Worm (Caenorhabditis elegans) whole organism, mixed stage, embryonic: ENCODE data around the gene F56A8.5.

Experiments used
- M03D4.4 ChIP-seq: sonication (generic microtip); optimal IDR thresholded peaks from 2 replicates; lab custom pipeline; 2017; ENCODE audit warnings: mild to moderate bottlenecking, missing genetic modification characterization, missing compliant biosample characterization
- bed-3 ChIP-seq: fragments of 200-800 bp; sonication (Bioruptor generic); optimal IDR thresholded peaks from 3 replicates; lab custom pipeline; 2018; ENCODE audit warnings: mild to moderate bottlenecking, missing genetic modification characterization, moderate library complexity, missing compliant biosample characterization
- blmp-1 ChIP-seq: fragments of 150-350 bp; optimal IDR thresholded peaks from 2 replicates; lab custom pipeline; 2014; ENCODE audit warnings: missing biosample characterization, missing genetic modification characterization
- ceh-39 ChIP-seq: fragments of 150-350 bp; optimal IDR thresholded peaks from 2 replicates; lab custom pipeline; 2014; ENCODE audit warnings: missing biosample characterization, missing genetic modification characterization
- ceh-43 ChIP-seq: fragments of 200-800 bp; sonication (Bioruptor generic); optimal IDR thresholded peaks from 2 replicates; lab custom pipeline; 2018; ENCODE audit warnings: mild to moderate bottlenecking, missing genetic modification characterization, moderate library complexity, missing compliant biosample characterization
- ceh-83 ChIP-seq: fragments of 200-800 bp; sonication (Bioruptor generic); optimal IDR thresholded peaks from 2 replicates; lab custom pipeline; 2018; ENCODE audit warnings: mild to moderate bottlenecking, missing genetic modification characterization, missing compliant biosample characterization
- ces-1 ChIP-seq: fragments of 150-350 bp; optimal IDR thresholded peaks from 2 replicates; lab custom pipeline; 2014; ENCODE audit warnings: missing biosample characterization, missing genetic modification reagents, missing genetic modification characterization
- cnd-1 ChIP-seq: fragments of 200-800 bp; sonication (Bioruptor generic); optimal IDR thresholded peaks from 2 replicates; lab custom pipeline; 2018; ENCODE audit warnings: mild to moderate bottlenecking, missing genetic modification characterization, missing compliant biosample characterization
- drap-1 ChIP-seq: fragments of 200-800 bp; sonication (Bioruptor generic); optimal IDR thresholded peaks from 3 replicates; lab custom pipeline; 2018; ENCODE audit warnings: mild to moderate bottlenecking, missing genetic modification characterization, missing compliant biosample characterization
- elt-1 ChIP-seq: sonication (generic microtip); optimal IDR thresholded peaks from 2 replicates; lab custom pipeline; 2017; ENCODE audit warnings: missing genetic modification characterization, mild to moderate bottlenecking, missing compliant biosample characterization, antibody characterized with exemption, moderate library complexity, borderline replicate concordance; ENCODE audit not compliant: insufficient read depth
- elt-3 ChIP-seq: fragments of 150-350 bp; optimal IDR thresholded peaks from 2 replicates; lab custom pipeline; 2014; ENCODE audit warnings: missing biosample characterization, missing genetic modification characterization
- flh-1 ChIP-seq: fragments of 200-800 bp; sonication (Bioruptor generic); optimal IDR thresholded peaks from 2 replicates; lab custom pipeline; 2018; ENCODE audit warnings: mild to moderate bottlenecking, missing genetic modification characterization, moderate library complexity, missing compliant biosample characterization
- ham-2 ChIP-seq: fragments of 200-800 bp; sonication (Bioruptor generic); optimal IDR thresholded peaks from 2 replicates; lab custom pipeline; 2018; ENCODE audit warnings: mild to moderate bottlenecking, missing genetic modification characterization, missing compliant biosample characterization
- hlh-1 ChIP-seq: fragments of 150-350 bp; optimal IDR thresholded peaks from 2 replicates; lab custom pipeline; 2014; ENCODE audit warnings: missing biosample characterization, missing genetic modification reagents, missing genetic modification characterization
- lin-13 ChIP-seq: fragments of 150-350 bp; optimal IDR thresholded peaks from 2 replicates; lab custom pipeline; 2014; ENCODE audit warnings: missing biosample characterization, missing genetic modification characterization
- lin-32 ChIP-seq: fragments of 200-800 bp; sonication (Bioruptor generic); optimal IDR thresholded peaks from 2 replicates; lab custom pipeline; 2018; ENCODE audit warnings: mild to moderate bottlenecking, missing genetic modification characterization, missing compliant biosample characterization
- lsy-2 ChIP-seq: fragments of 150-350 bp; optimal IDR thresholded peaks from 2 replicates; lab custom pipeline; 2014; ENCODE audit warnings: missing biosample characterization, missing genetic modification characterization
- mab-5 ChIP-seq: fragments of 150-350 bp; optimal IDR thresholded peaks from 2 replicates; lab custom pipeline; 2014; ENCODE audit warnings: missing biosample characterization, missing genetic modification characterization
- mep-1 ChIP-seq: fragments of 150-350 bp; optimal IDR thresholded peaks from 2 replicates; lab custom pipeline; 2017; ENCODE audit warnings: missing biosample characterization, missing genetic modification reagents, missing genetic modification characterization, inconsistent platforms
- mls-2 ChIP-seq: sonication (generic microtip); optimal IDR thresholded peaks from 2 replicates; lab custom pipeline; 2016; ENCODE audit warnings: mild to moderate bottlenecking, missing genetic modification characterization, moderate library complexity, missing compliant biosample characterization
- nhr-12 ChIP-seq: fragments of 150-350 bp; optimal IDR thresholded peaks from 2 replicates; lab custom pipeline; 2014; ENCODE audit warnings: missing biosample characterization, missing genetic modification characterization
- nhr-2 ChIP-seq: fragments of 150-350 bp; optimal IDR thresholded peaks from 2 replicates; lab custom pipeline; 2014; ENCODE audit warnings: missing biosample characterization, missing genetic modification characterization
- nhr-237 ChIP-seq: fragments of 150-350 bp; optimal IDR thresholded peaks from 2 replicates; lab custom pipeline; 2014; ENCODE audit warnings: missing biosample characterization, missing genetic modification characterization
- nhr-28 ChIP-seq: fragments of 150-350 bp; optimal IDR thresholded peaks from 2 replicates; lab custom pipeline; 2014; ENCODE audit warnings: missing biosample characterization, missing genetic modification characterization
- nhr-76 ChIP-seq: sonication (generic microtip); optimal IDR thresholded peaks from 2 replicates; lab custom pipeline; 2017; ENCODE audit warnings: missing biosample characterization, missing genetic modification characterization
- pha-4 ChIP-seq: fragments of 150-350 bp; optimal IDR thresholded peaks from 2 replicates; lab custom pipeline; 2018; ENCODE audit warnings: missing biosample characterization, missing genetic modification reagents, missing genetic modification characterization
- sem-2 ChIP-seq: fragments of 200-800 bp; sonication (Bioruptor generic); optimal IDR thresholded peaks from 2 replicates; lab custom pipeline; 2018; ENCODE audit warnings: mild to moderate bottlenecking, missing genetic modification characterization, missing compliant biosample characterization
- snpc-4 ChIP-seq: fragments of 150-350 bp; optimal IDR thresholded peaks from 2 replicates; lab custom pipeline; 2014; ENCODE audit warnings: missing biosample characterization, missing genetic modification characterization
- sptf-1 ChIP-seq: sonication (generic microtip); optimal IDR thresholded peaks from 2 replicates; lab custom pipeline; 2017; ENCODE audit warnings: mild to moderate bottlenecking, missing genetic modification characterization, moderate library complexity, missing compliant biosample characterization
- tbx-8 ChIP-seq: fragments of 200-800 bp; sonication (Bioruptor generic); optimal IDR thresholded peaks from 2 replicates; lab custom pipeline; 2018; ENCODE audit warnings: mild to moderate bottlenecking, missing genetic modification characterization, moderate library complexity, missing compliant biosample characterization
- unc-120 ChIP-seq: sonication (generic microtip); optimal IDR thresholded peaks from 2 replicates; lab custom pipeline; 2017; ENCODE audit warnings: missing genetic modification characterization, missing compliant biosample characterization; ENCODE audit not compliant: poor library complexity, severe bottlenecking
- unc-39 ChIP-seq: fragments of 150-350 bp; optimal IDR thresholded peaks from 2 replicates; lab custom pipeline; 2014; ENCODE audit warnings: missing biosample characterization, missing genetic modification characterization
- unc-62 ChIP-seq: fragments of 150-350 bp; optimal IDR thresholded peaks from 2 replicates; lab custom pipeline; 2014; ENCODE audit warnings: missing biosample characterization, missing genetic modification reagents, missing genetic modification characterization
- zip-8 ChIP-seq: fragments of 150-350 bp; optimal IDR thresholded peaks from 2 replicates; lab custom pipeline; 2014; ENCODE audit warnings: missing biosample characterization, missing genetic modification characterization
- ztf-11 ChIP-seq: fragments of 150-350 bp; optimal IDR thresholded peaks from 2 replicates; lab custom pipeline; 2014; ENCODE audit warnings: missing biosample characterization, missing genetic modification characterization

The F56A8.5 gene

ce11 chrIII:13258163-13258562, 7.5 kb upstream of the F56A8.5 start:
- peak; percentile 7 for TF ChIP-seq mls-2 (tag; lab: Kevin White, UChicago)
- no peak for TF ChIP-seq unc-120 (tag; lab: Kevin White, UChicago)
- TF ChIP-seq sem-2: no peak
- no peak for TF ChIP-seq nhr-28 (tag; lab: Kevin White, UChicago)
- peak; percentile 12 for TF ChIP-seq ceh-39 (tag; lab: Kevin White, UChicago)
- no peak for TF ChIP-seq nhr-12 (tag; lab: Kevin White, UChicago)
- TF ChIP-seq lin-13 (tag; lab: Kevin White, UChicago): peak; percentile 0
- no peak for TF ChIP-seq bed-3
- no peak for TF ChIP-seq ztf-11 (tag; lab: Kevin White, UChicago)
- no peak for TF ChIP-seq ceh-43 (GFP tag; lab: Kevin White, UChicago)
- peak; percentile 14 for TF ChIP-seq hlh-1 (tag; lab: Kevin White, UChicago)
- TF ChIP-seq unc-62 (GFP tag; lab: Kevin White, UChicago): no peak
- TF ChIP-seq lin-32 (GFP tag; lab: Kevin White, UChicago): peak; percentile 15
- TF ChIP-seq drap-1 (GFP tag; lab: Kevin White, UChicago): no peak
- TF ChIP-seq M03D4.4: no peak
- no peak for TF ChIP-seq mep-1 (tag; lab: Kevin White, UChicago)
- TF ChIP-seq sptf-1 (tag; lab: Kevin White, UChicago): no peak
- TF ChIP-seq ces-1 (GFP tag; lab: Kevin White, UChicago): peak; percentile 86
- peak; percentile 87 for TF ChIP-seq cnd-1 (tag; lab: Kevin White, UChicago)
- TF ChIP-seq nhr-2 (tag; lab: Kevin White, UChicago): no peak
- no peak for TF ChIP-seq lsy-2 (tag; lab: Kevin White, UChicago)
- no peak for TF ChIP-seq nhr-76 (tag; lab: Kevin White, UChicago)
- no peak for TF ChIP-seq tbx-8
- no peak for TF ChIP-seq mab-5
- no peak for TF ChIP-seq pha-4 (tag; lab: Kevin White, UChicago)
- TF ChIP-seq nhr-237 (tag; lab: Kevin White, UChicago): no peak
- TF ChIP-seq ham-2 (GFP tag; lab: Kevin White, UChicago): no peak
- no peak for TF ChIP-seq ceh-83 (GFP tag; lab: Kevin White, UChicago)
- TF ChIP-seq elt-1 (tag; lab: Kevin White, UChicago): no peak
- no peak for TF ChIP-seq elt-3 (tag; lab: Kevin White, UChicago)
- no peak for TF ChIP-seq snpc-4 (tag; lab: Kevin White, UChicago)
- TF ChIP-seq blmp-1 (tag; lab: Kevin White, UChicago): no peak
- no peak for TF ChIP-seq zip-8 (tag; lab: Kevin White, UChicago)
- TF ChIP-seq flh-1 (GFP tag; lab: Kevin White, UChicago): no peak
- no peak for TF ChIP-seq unc-39 (tag; lab: Kevin White, UChicago)
- TF ChIP-seq, all 35 proteins: peak for 7

DNA sequence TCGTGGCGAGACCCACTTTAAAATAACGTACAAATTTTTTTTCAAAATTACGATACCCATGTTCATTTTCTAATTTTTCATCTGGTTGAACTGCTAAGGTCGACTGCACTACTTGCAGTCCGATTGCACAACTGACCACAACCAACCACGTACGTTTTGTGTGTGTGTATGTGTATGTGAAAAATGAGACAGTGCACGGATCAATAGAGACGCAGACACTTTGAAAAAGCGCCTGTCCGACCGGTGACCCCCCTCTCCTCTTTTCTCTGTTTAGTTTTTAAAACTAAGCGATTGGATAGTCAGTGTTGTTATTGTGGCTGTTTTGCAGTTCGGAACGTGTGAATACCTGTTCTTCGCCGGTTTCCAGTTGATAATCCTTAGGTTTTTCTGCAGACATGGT, 6.9 kb upstream of the F56A8.5 start:
- no peak for TF ChIP-seq ces-1 (GFP tag; lab: Kevin White, UChicago)
- TF ChIP-seq zip-8 (tag; lab: Kevin White, UChicago): peak; percentile 20
- TF ChIP-seq hlh-1 (tag; lab: Kevin White, UChicago): peak; percentile 89
- TF ChIP-seq nhr-2 (tag; lab: Kevin White, UChicago): peak; percentile 87

DNA sequence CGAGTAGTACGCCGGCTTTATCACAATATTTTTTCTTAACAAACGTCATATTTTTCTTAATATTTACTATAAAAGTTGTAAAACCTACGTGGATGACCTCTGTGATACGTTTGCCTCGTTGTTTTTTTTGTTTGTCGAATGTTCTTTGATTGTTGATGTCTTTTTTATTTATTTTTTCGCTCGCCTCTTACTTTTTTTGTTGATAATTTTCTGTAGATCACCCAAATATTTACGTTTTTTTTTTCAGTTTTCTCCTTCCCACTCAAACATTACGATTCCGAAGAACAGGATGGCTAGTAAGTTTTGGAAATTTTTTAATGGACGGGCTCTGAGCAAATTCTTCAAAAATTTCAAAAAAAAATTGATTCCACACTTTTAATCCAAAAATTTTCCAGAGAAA, 5.3 kb upstream of the F56A8.5 start:
- TF ChIP-seq nhr-12 (tag; lab: Kevin White, UChicago) (no peak), drap-1 (GFP tag; lab: Kevin White, UChicago) (no peak), elt-3 (tag; lab: Kevin White, UChicago) (no peak), unc-39 (tag; lab: Kevin White, UChicago) (no peak), cnd-1 (tag; lab: Kevin White, UChicago) (no peak), nhr-28 (tag; lab: Kevin White, UChicago) (no peak), nhr-76 (tag; lab: Kevin White, UChicago) (no peak), ham-2 (GFP tag; lab: Kevin White, UChicago) (no peak), hlh-1 (tag; lab: Kevin White, UChicago) (no peak)
